Fruit fly (Drosophila melanogaster) whole organism, embryonic: ENCODE data around the gene Doc2.

Experiments
- Atf6 ChIP-seq: fragments of 200-800 bp; sonication (Bioruptor generic); IDR thresholded peaks from 2 replicates; pipeline ENCODE4 v1.3.6; 2022; ENCODE audit warnings: missing biosample characterization, missing genetic modification characterization
- B-H1 ChIP-seq: fragments of 200-800 bp; sonication (Bioruptor generic); IDR thresholded peaks from 3 replicates; pipeline ENCODE4 v1.3.6; 2022; ENCODE audit warnings: missing biosample characterization, missing genetic modification characterization
- CG10147 ChIP-seq: fragments of 200-800 bp; sonication (Bioruptor generic); optimal IDR thresholded peaks from 2 replicates; lab custom pipeline; 2019; ENCODE audit warnings: missing biosample characterization, mild to moderate bottlenecking, missing genetic modification characterization, moderate library complexity
- CG12071 ChIP-seq: fragments of 200-800 bp; sonication (Bioruptor generic); optimal IDR thresholded peaks from 3 replicates; lab custom pipeline; 2018; ENCODE audit warnings: missing biosample characterization, mild to moderate bottlenecking, missing genetic modification characterization
- CG12104 ChIP-seq: fragments of 200-800 bp; sonication (Bioruptor generic); optimal IDR thresholded peaks from 3 replicates; lab custom pipeline; 2016; ENCODE audit warnings: missing biosample characterization, missing genetic modification characterization
- CG12659 ChIP-seq: fragments of 200-800 bp; sonication (Bioruptor generic); optimal IDR thresholded peaks from 3 replicates; lab custom pipeline; 2017; ENCODE audit warnings: mild to moderate bottlenecking, missing biosample characterization, missing genetic modification reagents, missing genetic modification characterization
- CG15601 ChIP-seq: fragments of 200-800 bp; sonication (Bioruptor generic); optimal IDR thresholded peaks from 3 replicates; lab custom pipeline; 2019; ENCODE audit warnings: missing biosample characterization, mild to moderate bottlenecking, missing genetic modification characterization, moderate library complexity
- CG15696 ChIP-seq: fragments of 200-800 bp; sonication (Bioruptor generic); optimal IDR thresholded peaks from 2 replicates; lab custom pipeline; 2019; ENCODE audit warnings: missing biosample characterization, mild to moderate bottlenecking, missing genetic modification characterization, moderate library complexity
- CG18599 ChIP-seq: fragments of 200-800 bp; sonication (Bioruptor generic); optimal IDR thresholded peaks from 3 replicates; lab custom pipeline; 2017; ENCODE audit warnings: missing biosample characterization, missing genetic modification characterization, mild to moderate bottlenecking, moderate library complexity, missing genetic modification reagents
- CG18764 ChIP-seq: fragments of 200-800 bp; sonication (Bioruptor generic); optimal IDR thresholded peaks from 3 replicates; lab custom pipeline; 2016; ENCODE audit warnings: missing biosample characterization, missing genetic modification characterization
- CG3065 ChIP-seq: fragments of 200-800 bp; sonication (Bioruptor generic); optimal IDR thresholded peaks from 2 replicates; lab custom pipeline; 2016; ENCODE audit warnings: missing biosample characterization, missing genetic modification characterization
- CG32772 ChIP-seq: fragments of 200-800 bp; sonication (Bioruptor generic); IDR thresholded peaks from 2 replicates; pipeline ENCODE4 v1.3.6; 2022; ENCODE audit warnings: missing biosample characterization, missing genetic modification characterization
- CG43689 ChIP-seq: fragments of 200-800 bp; sonication (Bioruptor generic); IDR thresholded peaks from 2 replicates; pipeline ENCODE4 v1.3.6; 2022; ENCODE audit warnings: missing biosample characterization, missing genetic modification characterization
- CG8944 ChIP-seq: fragments of 200-800 bp; sonication (Bioruptor generic); optimal IDR thresholded peaks from 3 replicates; lab custom pipeline; 2016; ENCODE audit warnings: missing biosample characterization, missing genetic modification characterization
- CG9876 ChIP-seq: fragments of 200-800 bp; sonication (Bioruptor generic); optimal IDR thresholded peaks from 2 replicates; lab custom pipeline; 2016; ENCODE audit warnings: missing biosample characterization, missing genetic modification characterization
- Dek ChIP-seq: fragments of 200-800 bp; sonication (Bioruptor generic); optimal IDR thresholded peaks from 3 replicates; lab custom pipeline; 2019; ENCODE audit warnings: missing biosample characterization, mild to moderate bottlenecking, missing genetic modification characterization, moderate library complexity
- ERR ChIP-seq: fragments of 200-800 bp; sonication (Bioruptor generic); optimal IDR thresholded peaks from 2 replicates; lab custom pipeline; 2016; ENCODE audit warnings: missing biosample characterization, missing genetic modification characterization
- HHEX ChIP-seq: fragments of 200-800 bp; sonication (Bioruptor generic); optimal IDR thresholded peaks from 3 replicates; lab custom pipeline; 2017; ENCODE audit warnings: missing biosample characterization, mild to moderate bottlenecking, missing genetic modification characterization, missing genetic modification reagents
- Rfx ChIP-seq: fragments of 200-800 bp; sonication (Bioruptor generic); IDR thresholded peaks from 2 replicates; pipeline ENCODE4 v1.3.6; 2022; ENCODE audit warnings: missing biosample characterization, missing genetic modification characterization
- Rx ChIP-seq: fragments of 200-800 bp; sonication (Bioruptor generic); IDR thresholded peaks from 2 replicates; pipeline ENCODE4 v1.3.6; 2022; ENCODE audit warnings: missing biosample characterization, missing genetic modification characterization
- Six4 ChIP-seq: fragments of 200-800 bp; sonication (Bioruptor generic); optimal IDR thresholded peaks from 2 replicates; lab custom pipeline; 2016; ENCODE audit warnings: missing biosample characterization, missing genetic modification characterization
- Trl ChIP-seq, 3 experiments: fragments of >200 bp in 2 of 3; fragments of 200-800 bp in 1 of 3; sonication (Bioruptor generic) in 1 of 3; optimal IDR thresholded peaks; 2 replicates in 1 of 3; 3 replicates in 2 of 3; lab custom pipeline; 2016 to 2017; ENCODE audit warnings: missing biosample characterization in 1 of 3, missing genetic modification characterization in 1 of 3
- YL-1 ChIP-seq: fragments of 200-800 bp; sonication (Bioruptor generic); optimal IDR thresholded peaks from 3 replicates; lab custom pipeline; 2017; ENCODE audit warnings: missing biosample characterization, mild to moderate bottlenecking, missing genetic modification characterization
- amos ChIP-seq: fragments of 200-800 bp; sonication (Bioruptor generic); IDR thresholded peaks from 2 replicates; pipeline ENCODE4 v1.3.6; 2022; ENCODE audit warnings: missing biosample characterization, missing genetic modification characterization; ENCODE audit not compliant: partially characterized antibody
- aop ChIP-seq: fragments of 200-800 bp; sonication (Bioruptor generic); IDR thresholded peaks from 2 replicates; pipeline ENCODE4 v1.3.6; 2022; ENCODE audit warnings: missing biosample characterization, missing genetic modification characterization
- ato ChIP-seq: fragments of 200-800 bp; sonication (Bioruptor generic); IDR thresholded peaks from 2 replicates; pipeline ENCODE4 v1.3.6; 2022; ENCODE audit warnings: missing biosample characterization, missing genetic modification characterization; ENCODE audit not compliant: partially characterized antibody
- az2 ChIP-seq: fragments of 200-800 bp; sonication (Bioruptor generic); optimal IDR thresholded peaks from 3 replicates; lab custom pipeline; 2016; ENCODE audit warnings: missing biosample characterization, missing genetic modification characterization
- bbx ChIP-seq: fragments of 200-800 bp; sonication (Bioruptor generic); IDR thresholded peaks from 2 replicates; pipeline ENCODE4 v1.3.6; 2022; ENCODE audit warnings: missing biosample characterization, missing genetic modification characterization; ENCODE audit not compliant: partially characterized antibody
- bigmax ChIP-seq: fragments of 200-800 bp; sonication (Bioruptor generic); optimal IDR thresholded peaks from 2 replicates; lab custom pipeline; 2018; ENCODE audit warnings: missing biosample characterization, mild to moderate bottlenecking, missing genetic modification characterization
- bowl ChIP-seq: fragments of 200-800 bp; sonication (Bioruptor generic); IDR thresholded peaks from 2 replicates; pipeline ENCODE4 v1.3.6; 2022; ENCODE audit warnings: missing biosample characterization, missing genetic modification characterization
- corto ChIP-seq: fragments of 200-800 bp; sonication (Bioruptor generic); optimal IDR thresholded peaks from 2 replicates; lab custom pipeline; 2016; ENCODE audit warnings: missing biosample characterization, mild to moderate bottlenecking, missing genetic modification characterization, moderate library complexity
- cwo ChIP-seq: fragments of 200-800 bp; sonication (Bioruptor generic); optimal IDR thresholded peaks from 3 replicates; lab custom pipeline; 2017; ENCODE audit warnings: missing biosample characterization, missing genetic modification characterization, mild to moderate bottlenecking, moderate library complexity, missing genetic modification reagents
- dmrt99B ChIP-seq: fragments of 200-800 bp; sonication (Bioruptor generic); optimal IDR thresholded peaks from 2 replicates; lab custom pipeline; 2018; ENCODE audit warnings: missing biosample characterization, mild to moderate bottlenecking, missing genetic modification characterization, moderate library complexity
- esg ChIP-seq: fragments of 200-800 bp; sonication (Bioruptor generic); conservative IDR thresholded peaks from 2 replicates; pipeline ENCODE4 v1.3.6; 2022; ENCODE audit warnings: missing biosample characterization, missing genetic modification characterization
- fd102C ChIP-seq: fragments of 200-800 bp; sonication (Bioruptor generic); optimal IDR thresholded peaks from 2 replicates; lab custom pipeline; 2018; ENCODE audit warnings: missing biosample characterization, mild to moderate bottlenecking, missing genetic modification characterization, moderate library complexity
- gro ChIP-seq: fragments of 200-800 bp; sonication (Bioruptor generic); optimal IDR thresholded peaks from 2 replicates; lab custom pipeline; 2016; ENCODE audit warnings: missing biosample characterization, missing genetic modification characterization
- knrl ChIP-seq: fragments of 200-800 bp; sonication (Bioruptor generic); IDR thresholded peaks from 3 replicates; pipeline ENCODE4 v1.3.6; 2022; ENCODE audit warnings: missing biosample characterization, missing genetic modification characterization; ENCODE audit not compliant: partially characterized antibody
- lmd ChIP-seq: fragments of 200-800 bp; sonication (Bioruptor generic); IDR thresholded peaks from 2 replicates; pipeline ENCODE4 v1.3.6; 2022; ENCODE audit warnings: missing biosample characterization, missing genetic modification characterization
- pnt ChIP-seq: fragments of 200-800 bp; sonication (Bioruptor generic); optimal IDR thresholded peaks from 3 replicates; lab custom pipeline; 2016; ENCODE audit warnings: missing biosample characterization, missing genetic modification characterization
- ranshi ChIP-seq: fragments of 200-800 bp; sonication (Bioruptor generic); IDR thresholded peaks from 2 replicates; pipeline ENCODE4 v1.3.6; 2022; ENCODE audit warnings: missing biosample characterization, missing genetic modification characterization
- repo ChIP-seq: fragments of 200-800 bp; sonication (Bioruptor generic); optimal IDR thresholded peaks from 2 replicates; lab custom pipeline; 2016; ENCODE audit warnings: missing biosample characterization, missing genetic modification characterization
- shn ChIP-seq: fragments of 200-800 bp; sonication (Bioruptor generic); optimal IDR thresholded peaks from 3 replicates; lab custom pipeline; 2016; ENCODE audit warnings: missing biosample characterization, missing genetic modification characterization
- sug ChIP-seq: fragments of 200-800 bp; optimal IDR thresholded peaks from 2 replicates; lab custom pipeline; 2019; ENCODE audit warnings: missing biosample characterization, mild to moderate bottlenecking, missing genetic modification characterization, moderate library complexity
- twi ChIP-seq: fragments of 200-800 bp; optimal IDR thresholded peaks from 2 replicates; lab custom pipeline; 2019; ENCODE audit warnings: missing biosample characterization, mild to moderate bottlenecking, missing genetic modification characterization, moderate library complexity
- unpg ChIP-seq: fragments of 200-800 bp; sonication (Bioruptor generic); optimal IDR thresholded peaks from 3 replicates; lab custom pipeline; 2018; ENCODE audit warnings: missing biosample characterization, mild to moderate bottlenecking, missing genetic modification characterization, moderate library complexity
- vvl ChIP-seq: fragments of 200-800 bp; sonication (Bioruptor generic); IDR thresholded peaks from 2 replicates; pipeline ENCODE4 v1.3.6; 2022; ENCODE audit warnings: missing biosample characterization, missing genetic modification characterization
- wdn ChIP-seq: fragments of 200-800 bp; sonication (Bioruptor generic); IDR thresholded peaks from 2 replicates; pipeline ENCODE4 v1.3.6; 2022; ENCODE audit warnings: missing biosample characterization, missing genetic modification characterization
- z ChIP-seq: fragments of 200-800 bp; sonication (Bioruptor generic); IDR thresholded peaks from 3 replicates; pipeline ENCODE4 v1.3.6; 2022; ENCODE audit warnings: missing biosample characterization, missing genetic modification characterization

Doc2 gene

DNA sequence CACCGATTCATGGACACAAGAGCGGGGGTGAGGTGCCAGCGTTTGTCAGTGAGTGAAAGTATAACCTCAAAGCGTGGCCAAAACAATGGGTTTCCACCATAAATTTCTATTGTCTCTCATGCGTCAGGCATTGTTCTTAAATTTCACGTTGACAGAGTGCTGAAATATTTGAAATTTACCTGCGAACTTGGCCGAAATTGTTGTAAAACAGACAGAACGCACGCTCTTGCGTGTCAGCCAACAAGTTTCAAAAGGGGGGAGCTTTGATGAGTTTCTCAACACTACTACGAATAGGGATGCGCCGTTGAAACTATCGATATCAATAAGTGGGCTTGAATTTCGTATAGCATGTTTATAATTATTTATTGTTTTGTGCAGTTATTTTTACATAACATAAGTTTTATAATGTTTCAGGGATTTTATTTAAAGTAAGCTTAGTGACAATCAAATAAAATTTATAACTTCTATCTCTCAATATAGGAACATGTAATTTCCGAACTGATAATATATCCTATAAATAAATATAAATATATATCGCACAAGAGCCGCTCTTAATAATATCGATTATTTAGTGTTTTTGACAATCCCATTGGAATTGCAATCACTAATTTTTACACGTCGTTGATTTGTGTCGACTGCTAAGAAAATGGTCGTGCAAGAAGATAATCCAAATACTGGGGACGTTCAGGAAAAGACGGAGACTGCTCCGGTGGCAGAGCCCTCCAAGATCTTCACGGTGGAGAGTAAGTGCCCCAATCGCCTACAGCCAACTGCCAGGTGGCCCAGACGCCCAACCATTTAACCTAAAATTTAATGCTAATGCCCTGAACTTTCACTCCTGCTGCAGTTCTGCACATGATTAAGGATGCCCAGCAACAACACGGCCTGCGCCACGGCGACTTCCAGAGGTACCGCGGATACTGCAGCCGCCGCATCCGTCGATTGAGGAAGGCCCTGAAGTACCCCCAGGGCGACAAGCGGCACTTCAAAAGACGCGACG, 44.3 kb downstream of the Doc2 start, which contains the start of the genes pix and Srp68 (continued):
- TF ChIP-seq bigmax (peak; percentile 97), z (no peak), CG18764 (GFP tag; lab: Kevin White, UChicago) (peak; percentile 31), CG10147 (GFP tag; lab: Kevin White, UChicago) (peak; percentile 63), Dek (tag; lab: Kevin White, UChicago) (peak; percentile 60), bowl (GFP tag; lab: Robert Waterston, UW) (no peak), corto (GFP tag; lab: Kevin White, UChicago) (no peak), fd102C (GFP tag; lab: Kevin White, UChicago) (no peak), CG15696 (peak; percentile 66), az2 (GFP tag; lab: Kevin White, UChicago) (peak; percentile 48), aop (GFP tag; lab: Robert Waterston, UW) (no peak), CG3065 (GFP tag; lab: Kevin White, UChicago) (no peak), Six4 (peak; percentile 15), CG43689 (GFP tag; lab: Robert Waterston, UW) (no peak), dmrt99B (tag; lab: Kevin White, UChicago) (no peak), Rx (no peak), shn (peak; percentile 16), ERR (no peak), ato (GFP tag; lab: Robert Waterston, UW) (no peak), B-H1 (GFP tag; lab: Robert Waterston, UW) (no peak), twi (tag; lab: Kevin White, UChicago) (peak; percentile 63), esg (GFP tag; lab: Robert Waterston, UW) (no peak), CG15601 (peak; percentile 62), vvl (no peak), CG8944 (no peak), sug (peak; percentile 79), HHEX (GFP tag; lab: Kevin White, UChicago) (peak; percentile 44), CG12104 (GFP tag; lab: Kevin White, UChicago) (peak; percentile 58), ranshi (peak; percentile 38; the same call in 1 of the 2 replicates), CG18599 (GFP tag; lab: Kevin White, UChicago) (no peak), wdn (no peak), pnt (GFP tag; lab: Kevin White, UChicago) (no peak), repo (GFP tag; lab: Kevin White, UChicago) (no peak), bbx (no peak), CG32772 (GFP tag; lab: Robert Waterston, UW) (0 out of 2 replicates have a peak, but pooled peaks have one; percentile 14), CG12071 (GFP tag; lab: Kevin White, UChicago) (no peak), Atf6 (no peak), CG9876 (GFP tag; lab: Kevin White, UChicago) (no peak), cwo (GFP tag; lab: Kevin White, UChicago) (no peak), gro (no peak), unpg (GFP tag; lab: Kevin White, UChicago) (no peak), knrl (GFP tag; lab: Robert Waterston, UW) (peak; percentile 93), amos (GFP tag; lab: Robert Waterston, UW) (peak; percentile 69), Rfx (GFP tag; lab: Robert Waterston, UW) (peak; percentile 65), Trl (optimal IDR thresholded peaks at IDR 0.05; lab: Kevin White, UChicago) (no peak), Trl (GFP tag; optimal IDR thresholded peaks at IDR 0.05; lab: Kevin White, UChicago) (peak; percentile 51), CG12659 (GFP tag; lab: Kevin White, UChicago) (peak; percentile 82), lmd (GFP tag; lab: Robert Waterston, UW) (peak; percentile 46), YL-1 (GFP tag; lab: Kevin White, UChicago) (peak; percentile 81)
